Worm (Caenorhabditis elegans) whole organism, L4 larva: Measurements from ENCODE around the gene ins-17.
A peak's percentile ranks its signal among the peaks of the same experiment; 100 is the strongest.

Experiments used
- D1046.2 ChIP-seq: fragments of 200-800 bp; sonication (Bioruptor generic); IDR thresholded peaks from 2 replicates; pipeline ENCODE4 v1.3.6; 2022; ENCODE audit warnings: missing genetic modification characterization, missing compliant biosample characterization
- F26F4.8 ChIP-seq: fragments of 200-800 bp; sonication (Bioruptor generic); conservative IDR thresholded peaks from 2 replicates; pipeline ENCODE4 v1.3.6; 2022; ENCODE audit warnings: missing genetic modification characterization, missing compliant biosample characterization
- F37D6.2 ChIP-seq: sonication (generic microtip); optimal IDR thresholded peaks from 2 replicates; lab custom pipeline; 2016; ENCODE audit warnings: mild to moderate bottlenecking, missing genetic modification characterization, missing compliant biosample characterization
- R02D3.7 ChIP-seq: fragments of 150-350 bp; sonication (generic microtip); optimal IDR thresholded peaks from 3 replicates; lab custom pipeline; 2014; ENCODE audit warnings: missing biosample characterization, missing genetic modification characterization
- T20F7.1 ChIP-seq: fragments of 200-800 bp; sonication (Bioruptor generic); optimal IDR thresholded peaks from 2 replicates; lab custom pipeline; 2018; ENCODE audit warnings: mild to moderate bottlenecking, missing genetic modification characterization, missing compliant biosample characterization
- T26A8.4 ChIP-seq: fragments of 200-800 bp; sonication (Bioruptor generic); IDR thresholded peaks from 2 replicates; pipeline ENCODE4 v1.3.6; 2022; ENCODE audit warnings: missing genetic modification characterization, missing compliant biosample characterization
- Y105C5A.15 ChIP-seq: fragments of 200-800 bp; sonication (Bioruptor generic); IDR thresholded peaks from 2 replicates; pipeline ENCODE4 v1.3.6; 2022; ENCODE audit warnings: missing genetic modification characterization, missing compliant biosample characterization
- Y5F2A.4 ChIP-seq: fragments of 200-800 bp; sonication (Bioruptor generic); optimal IDR thresholded peaks from 2 replicates; lab custom pipeline; 2018; ENCODE audit warnings: mild to moderate bottlenecking, missing genetic modification characterization, missing compliant biosample characterization
- aha-1 ChIP-seq: fragments of 150-350 bp; peaks from one replicate; lab custom pipeline; 2014; ENCODE audit warnings: missing biosample characterization, missing genetic modification characterization
- ceh-28 ChIP-seq: fragments of 150-350 bp; optimal IDR thresholded peaks from 2 replicates; lab custom pipeline; 2014; ENCODE audit warnings: missing biosample characterization, missing genetic modification reagents, missing genetic modification characterization
- ceh-82 ChIP-seq: sonication (generic microtip); optimal IDR thresholded peaks from 2 replicates; lab custom pipeline; 2017; ENCODE audit warnings: missing biosample characterization, missing genetic modification characterization
- ces-1 ChIP-seq: fragments of 150-350 bp; sonication (generic microtip); optimal IDR thresholded peaks from 4 replicates; lab custom pipeline; 2014; ENCODE audit warnings: missing biosample characterization, missing genetic modification reagents, missing genetic modification characterization
- cey-2 ChIP-seq: sonication (generic microtip); optimal IDR thresholded peaks from 3 replicates; lab custom pipeline; 2017; ENCODE audit warnings: missing genetic modification characterization, mild to moderate bottlenecking, missing compliant biosample characterization, antibody characterized with exemption, borderline replicate concordance; ENCODE audit not compliant: insufficient read depth
- daf-12 ChIP-seq: fragments of 150-350 bp; optimal IDR thresholded peaks from 2 replicates; lab custom pipeline; 2014; ENCODE audit warnings: missing biosample characterization, missing genetic modification reagents, missing genetic modification characterization
- daf-8 ChIP-seq: fragments of 200-800 bp; sonication (Bioruptor generic); IDR thresholded peaks from 2 replicates; pipeline ENCODE4 v1.3.6; 2022; ENCODE audit warnings: missing genetic modification characterization, missing compliant biosample characterization
- dmd-8 ChIP-seq: fragments of 200-800 bp; sonication (Bioruptor generic); IDR thresholded peaks from 2 replicates; pipeline ENCODE4 v1.3.6; 2022; ENCODE audit warnings: missing genetic modification characterization, missing compliant biosample characterization
- duxl-1 ChIP-seq: sonication (generic microtip); optimal IDR thresholded peaks from 2 replicates; lab custom pipeline; 2016; ENCODE audit warnings: mild to moderate bottlenecking, missing genetic modification characterization, moderate library complexity, missing compliant biosample characterization; ENCODE audit not compliant: poor library complexity
- dve-1 ChIP-seq: sonication (generic microtip); optimal IDR thresholded peaks from 2 replicates; lab custom pipeline; 2017; ENCODE audit warnings: antibody characterized with exemption, mild to moderate bottlenecking, missing genetic modification characterization, missing compliant biosample characterization; ENCODE audit not compliant: insufficient read depth
- egl-27 ChIP-seq: sonication (generic microtip); optimal IDR thresholded peaks from 3 replicates; lab custom pipeline; 2017; ENCODE audit warnings: missing biosample characterization, missing genetic modification reagents, missing genetic modification characterization
- fos-1 ChIP-seq: fragments of 150-350 bp; optimal IDR thresholded peaks from 2 replicates; lab custom pipeline; 2014; ENCODE audit warnings: missing biosample characterization, missing genetic modification characterization
- hif-1 ChIP-seq, 2 experiments: sonication (generic microtip); optimal IDR thresholded peaks; 2 replicates each; lab custom pipeline; 2016 to 2017; ENCODE audit warnings: missing compliant biosample characterization in 2 of 2, missing genetic modification characterization in 2 of 2, missing genetic modification reagents in 2 of 2, missing genotype in 2 of 2, mild to moderate bottlenecking in 1 of 2
- lin-1 ChIP-seq: fragments of 200-800 bp; sonication (Bioruptor generic); IDR thresholded peaks from 2 replicates; pipeline ENCODE4 v1.3.6; 2022; ENCODE audit warnings: missing genetic modification reagents, missing genetic modification characterization, missing compliant biosample characterization
- lin-15B ChIP-seq: fragments of 150-350 bp; sonication (generic microtip); optimal IDR thresholded peaks from 3 replicates; lab custom pipeline; 2014; ENCODE audit warnings: missing biosample characterization, missing genetic modification characterization
- lin-38 ChIP-seq: fragments of 200-800 bp; sonication (Bioruptor generic); IDR thresholded peaks from 2 replicates; pipeline ENCODE4 v1.3.6; 2022; ENCODE audit warnings: missing genetic modification reagents, missing genetic modification characterization, missing compliant biosample characterization
- lsy-2 ChIP-seq, 2 experiments: fragments of 150-350 bp in 1 of 2; sonication (generic microtip) in 1 of 2; optimal IDR thresholded peaks; 2 replicates each; lab custom pipeline; 2014 to 2017; ENCODE audit warnings: missing biosample characterization in 2 of 2, missing genetic modification characterization in 2 of 2
- madf-9 ChIP-seq: fragments of 200-800 bp; sonication (Bioruptor generic); conservative IDR thresholded peaks from 2 replicates; pipeline ENCODE4 v1.3.6; 2022; ENCODE audit warnings: missing genetic modification reagents, missing genetic modification characterization, missing compliant biosample characterization
- mes-2 ChIP-seq: sonication (generic microtip); optimal IDR thresholded peaks from 2 replicates; lab custom pipeline; 2016; ENCODE audit warnings: missing genotype, mild to moderate bottlenecking, missing genetic modification characterization, missing compliant biosample characterization; ENCODE audit not compliant: poor library complexity, severe bottlenecking
- mxl-2 ChIP-seq: fragments of 200-800 bp; sonication (Bioruptor generic); conservative IDR thresholded peaks from 2 replicates; pipeline ENCODE4 v1.3.6; 2022; ENCODE audit warnings: missing genetic modification reagents, missing genetic modification characterization, missing compliant biosample characterization
- nhr-102 ChIP-seq: sonication (generic microtip); optimal IDR thresholded peaks from 2 replicates; lab custom pipeline; 2016; ENCODE audit warnings: mild to moderate bottlenecking, missing genetic modification characterization, moderate library complexity, missing compliant biosample characterization
- nhr-111 ChIP-seq: fragments of 200-800 bp; sonication (Bioruptor generic); optimal IDR thresholded peaks from 2 replicates; lab custom pipeline; 2018; ENCODE audit warnings: mild to moderate bottlenecking, missing genetic modification characterization, missing compliant biosample characterization
- nhr-41 ChIP-seq: fragments of 200-800 bp; sonication (Bioruptor generic); IDR thresholded peaks from 2 replicates; pipeline ENCODE4 v1.3.6; 2022; ENCODE audit warnings: missing genetic modification reagents, missing genetic modification characterization, missing compliant biosample characterization
- nhr-48 ChIP-seq: sonication (generic microtip); optimal IDR thresholded peaks from 2 replicates; lab custom pipeline; 2016; ENCODE audit warnings: mild to moderate bottlenecking, missing genetic modification characterization, missing compliant biosample characterization
- nhr-6 ChIP-seq: fragments of 150-350 bp; optimal IDR thresholded peaks from 2 replicates; lab custom pipeline; 2014; ENCODE audit warnings: missing biosample characterization, missing genetic modification characterization
- pha-4 ChIP-seq, 2 experiments: fragments of 150-350 bp in 1 of 2; fragments of 200-800 bp in 1 of 2; sonication (Bioruptor generic) in 1 of 2; IDR thresholded peaks in 1 of 2; optimal IDR thresholded peaks in 1 of 2; 2 replicates each; pipeline versions ENCODE4 v1.3.6 to Lab custom; 2014 to 2022; ENCODE audit warnings: missing genetic modification characterization in 2 of 2, missing genetic modification reagents in 2 of 2, missing biosample characterization in 1 of 2, missing compliant biosample characterization in 1 of 2
- pqm-1 ChIP-seq: sonication (generic microtip); optimal IDR thresholded peaks from 2 replicates; lab custom pipeline; 2017; ENCODE audit warnings: missing biosample characterization, missing genetic modification characterization
- rbr-2 ChIP-seq: sonication (generic microtip); optimal IDR thresholded peaks from 2 replicates; lab custom pipeline; 2016; ENCODE audit warnings: missing genotype, missing genetic modification characterization, missing compliant biosample characterization
- saeg-2 ChIP-seq: fragments of 200-800 bp; sonication (Bioruptor generic); IDR thresholded peaks from 2 replicates; pipeline ENCODE4 v1.3.6; 2022; ENCODE audit warnings: missing genetic modification reagents, missing genetic modification characterization, missing compliant biosample characterization
- sdz-12 ChIP-seq: fragments of 200-800 bp; sonication (Bioruptor generic); optimal IDR thresholded peaks from 2 replicates; lab custom pipeline; 2018; ENCODE audit warnings: mild to moderate bottlenecking, missing genetic modification characterization, missing compliant biosample characterization
- skn-1 ChIP-seq: fragments of 150-350 bp; optimal IDR thresholded peaks from 2 replicates; lab custom pipeline; 2014; ENCODE audit warnings: missing biosample characterization, missing genetic modification characterization
- snpc-1.2 ChIP-seq: fragments of 200-800 bp; sonication (Bioruptor generic); IDR thresholded peaks from 2 replicates; pipeline ENCODE4 v1.3.6; 2022; ENCODE audit warnings: missing genetic modification reagents, missing genetic modification characterization, missing compliant biosample characterization
- snpc-4 ChIP-seq: fragments of 150-350 bp; optimal IDR thresholded peaks from 2 replicates; lab custom pipeline; 2014; ENCODE audit warnings: missing biosample characterization, missing genetic modification characterization
- spr-3 ChIP-seq: fragments of 200-800 bp; sonication (Bioruptor generic); optimal IDR thresholded peaks from 2 replicates; lab custom pipeline; 2018; ENCODE audit warnings: mild to moderate bottlenecking, missing genetic modification characterization, missing compliant biosample characterization
- unc-130 ChIP-seq: sonication (generic microtip); optimal IDR thresholded peaks from 2 replicates; lab custom pipeline; 2016; ENCODE audit warnings: missing genetic modification reagents, missing genetic modification characterization, missing compliant biosample characterization
- unc-62 ChIP-seq, 3 experiments: fragments of 150-350 bp in 1 of 3; sonication (generic microtip); optimal IDR thresholded peaks in 2 of 3; peaks in 1 of 3; 1 replicate in 1 of 3; 2 replicates in 2 of 3; lab custom pipeline; 2014 to 2017; ENCODE audit warnings: missing biosample characterization in 3 of 3, missing genetic modification characterization in 3 of 3, missing genetic modification reagents in 3 of 3, missing genotype in 1 of 3
- vab-7 ChIP-seq: fragments of 200-800 bp; sonication (Bioruptor generic); IDR thresholded peaks from 2 replicates; pipeline ENCODE4 v1.3.6; 2022; ENCODE audit warnings: missing genetic modification reagents, missing genetic modification characterization, missing compliant biosample characterization
- zfp-3 ChIP-seq: fragments of 200-800 bp; sonication (Bioruptor generic); conservative IDR thresholded peaks from 2 replicates; pipeline ENCODE4 v1.3.6; 2022; ENCODE audit warnings: missing genetic modification reagents, missing genetic modification characterization, missing compliant biosample characterization
- ztf-7 ChIP-seq: fragments of 150-350 bp; optimal IDR thresholded peaks from 2 replicates; lab custom pipeline; 2014; ENCODE audit warnings: missing biosample characterization, missing genetic modification characterization

ins-17 gene

DNA sequence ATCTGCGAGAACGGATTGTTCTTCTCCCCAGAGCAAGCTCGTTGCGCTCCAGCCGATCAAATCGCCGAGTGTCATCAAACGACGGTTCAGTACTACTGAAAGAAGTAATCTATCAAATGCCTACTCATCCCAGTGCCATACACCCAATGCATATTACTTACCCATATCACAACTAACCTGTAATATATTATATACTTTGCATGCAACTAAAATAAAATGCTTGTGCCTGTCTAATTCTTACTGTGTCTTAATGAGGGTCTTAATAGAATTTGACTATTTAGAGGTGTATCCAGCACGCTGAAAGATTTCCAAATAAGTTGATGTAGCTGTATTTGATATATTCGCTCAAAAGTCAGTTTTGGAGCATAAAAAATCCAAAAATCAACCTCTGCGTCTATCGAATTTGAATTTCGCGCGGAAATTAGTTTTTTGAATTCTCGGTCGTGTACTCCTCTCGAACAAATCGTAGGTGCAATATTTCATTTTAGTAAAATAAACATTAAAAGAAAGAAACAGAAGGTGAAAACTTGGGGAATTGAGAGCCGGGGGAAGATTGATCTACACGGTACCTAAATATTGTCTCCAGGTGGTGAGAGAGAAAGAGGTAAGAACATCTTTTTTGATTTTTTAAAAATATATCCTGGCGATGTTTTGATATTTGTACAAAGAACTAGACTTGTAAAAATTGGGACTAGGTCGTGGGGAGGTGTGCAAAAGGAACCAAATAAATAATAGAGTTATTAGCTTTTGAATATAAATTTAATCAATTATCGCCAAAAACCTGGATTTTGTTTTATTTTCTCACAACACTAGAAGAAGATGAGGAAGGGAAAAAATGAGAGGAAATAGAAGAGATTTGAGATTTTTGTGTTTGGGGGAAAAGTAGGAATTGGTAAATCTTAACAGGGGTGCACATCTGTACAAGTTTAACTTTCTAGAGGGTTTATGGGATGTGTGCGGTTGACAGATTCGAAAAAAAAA lies 14.1 kb upstream of the ins-17 start:
- TF ChIP-seq T26A8.4 (GFP tag; lab: Robert Waterston, UW) (peak; percentile 20; the same call in 1 of the 2 replicates), fos-1 (no peak), spr-3 (GFP tag; lab: Kevin White, UChicago) (no peak), duxl-1 (tag; lab: Kevin White, UChicago) (peak; percentile 1), rbr-2 (tag; lab: Kevin White, UChicago) (peak; percentile 41), nhr-48 (tag; lab: Kevin White, UChicago) (no peak), pha-4 (GFP tag; IDR thresholded peaks at IDR 0.05; lab: Robert Waterston, UW) (peak; percentile 33; the same call in 1 of the 2 replicates), pha-4 (tag; optimal IDR thresholded peaks at IDR 0.05; lab: Kevin White, UChicago) (no peak), T20F7.1 (no peak), D1046.2 (no peak), unc-62 (GFP tag; optimal IDR thresholded peaks at IDR 0.05 in 1 of 2; lab: Kevin White, UChicago) (no peak), unc-62 (tag; optimal IDR thresholded peaks at IDR 0.05; lab: Kevin White, UChicago) (no peak), daf-12 (no peak), snpc-1.2 (GFP tag; lab: Robert Waterston, UW) (peak; percentile 8; the same call in 1 of the 2 replicates), madf-9 (GFP tag; lab: Robert Waterston, UW) (no peak), saeg-2 (GFP tag; lab: Robert Waterston, UW) (no peak), nhr-41 (GFP tag; lab: Robert Waterston, UW) (no peak), Y105C5A.15 (GFP tag; lab: Robert Waterston, UW) (no peak), mxl-2 (GFP tag; lab: Robert Waterston, UW) (no peak), Y5F2A.4 (GFP tag; lab: Kevin White, UChicago) (peak; percentile 54), ztf-7 (no peak), nhr-111 (GFP tag; lab: Kevin White, UChicago) (peak; percentile 68), lin-15B (no peak), dve-1 (tag; lab: Kevin White, UChicago) (peak; percentile 39), mes-2 (peak; percentile 44), snpc-4 (tag; lab: Kevin White, UChicago) (no peak), vab-7 (GFP tag; lab: Robert Waterston, UW) (peak; percentile 32; the same call in 1 of the 2 replicates), R02D3.7 (tag; lab: Kevin White, UChicago) (no peak), ces-1 (peak; percentile 2), dmd-8 (no peak), egl-27 (tag; lab: Kevin White, UChicago) (no peak), daf-8 (GFP tag; lab: Robert Waterston, UW) (no peak), cey-2 (tag; lab: Kevin White, UChicago) (no peak), ceh-82 (tag; lab: Kevin White, UChicago) (no peak), F26F4.8 (GFP tag; lab: Robert Waterston, UW) (no peak), aha-1 (tag; lab: Kevin White, UChicago) (peak; percentile 75), lin-38 (GFP tag; lab: Robert Waterston, UW) (peak; percentile 53; the same call in 1 of the 2 replicates), lin-1 (peak; percentile 56; the same call in 1 of the 2 replicates), unc-130 (peak; percentile 57), zfp-3 (peak; percentile 31; the same call in 1 of the 2 replicates), nhr-102 (tag; lab: Kevin White, UChicago) (peak; percentile 78), nhr-6 (tag; lab: Kevin White, UChicago) (no peak), F37D6.2 (tag; lab: Kevin White, UChicago) (no peak), lsy-2 (tag; optimal IDR thresholded peaks at IDR 0.05; lab: Kevin White, UChicago) (peak; percentile 36 to 43), ceh-28 (tag; lab: Kevin White, UChicago) (no peak), sdz-12 (GFP tag; lab: Kevin White, UChicago) (peak; percentile 23), hif-1 (tag; optimal IDR thresholded peaks at IDR 0.05; lab: Kevin White, UChicago) (peak in 1 of 2 experiments; percentile 50), skn-1 (tag; lab: Kevin White, UChicago) (no peak), pqm-1 (tag; lab: Kevin White, UChicago) (no peak)
